Fruit fly (Drosophila melanogaster): Measurements from ENCODE around the gene HUWE1.

dm6 chrX:15778846-15779245 is 66.4 kb downstream of the HUWE1 start, which contains the start of gene CG43673:
- TF ChIP-seq CG9948 (tag; optimal IDR thresholded peaks at IDR 0.05) (no peak), CG13204 (GFP tag; optimal IDR thresholded peaks at IDR 0.05) (no peak), Pif1B (GFP tag; optimal IDR thresholded peaks at IDR 0.05) (no peak), CG15710 (tag; optimal IDR thresholded peaks at IDR 0.05) (no peak)

Measured in whole organism, pupa.